Fruit fly (Drosophila melanogaster) whole organism, embryonic: ENCODE results near the gene CG10738.

Experiments used
- Abd-B ChIP-seq: fragments of 200-800 bp; sonication (Bioruptor generic); optimal IDR thresholded peaks from 2 replicates; lab custom pipeline; 2018; ENCODE audit warnings: missing biosample characterization, mild to moderate bottlenecking, missing genetic modification characterization, moderate library complexity
- Antp ChIP-seq: fragments of 200-800 bp; sonication (Bioruptor generic); optimal IDR thresholded peaks from 3 replicates; lab custom pipeline; 2016; ENCODE audit warnings: missing biosample characterization, missing genetic modification characterization
- B-H2 ChIP-seq: fragments of 200-800 bp; sonication (Bioruptor generic); optimal IDR thresholded peaks from 2 replicates; lab custom pipeline; 2018; ENCODE audit warnings: missing biosample characterization, mild to moderate bottlenecking, missing genetic modification characterization
- CG11247 ChIP-seq: fragments of 200-800 bp; sonication (Bioruptor generic); IDR thresholded peaks from 2 replicates; pipeline ENCODE4 v1.3.6; 2022; ENCODE audit warnings: missing biosample characterization, missing genetic modification characterization
- CG11456 ChIP-seq: fragments of 200-800 bp; sonication (Bioruptor generic); IDR thresholded peaks from 3 replicates; pipeline ENCODE4 v1.3.6; 2022; ENCODE audit warnings: missing biosample characterization, missing genetic modification characterization
- CG12219 ChIP-seq: fragments of 200-800 bp; sonication (Bioruptor generic); optimal IDR thresholded peaks from 3 replicates; lab custom pipeline; 2018; ENCODE audit warnings: missing biosample characterization, mild to moderate bottlenecking, missing genetic modification characterization
- CG15601 ChIP-seq: fragments of 200-800 bp; sonication (Bioruptor generic); optimal IDR thresholded peaks from 3 replicates; lab custom pipeline; 2019; ENCODE audit warnings: missing biosample characterization, mild to moderate bottlenecking, missing genetic modification characterization, moderate library complexity
- CG17359 ChIP-seq: fragments of 200-800 bp; sonication (Bioruptor generic); optimal IDR thresholded peaks from 3 replicates; lab custom pipeline; 2018; ENCODE audit warnings: missing biosample characterization, mild to moderate bottlenecking, missing genetic modification characterization, moderate library complexity
- CG17385 ChIP-seq: fragments of 200-800 bp; sonication (Bioruptor generic); optimal IDR thresholded peaks from 3 replicates; lab custom pipeline; 2018; ENCODE audit warnings: missing biosample characterization, mild to moderate bottlenecking, missing genetic modification characterization
- CG18764 ChIP-seq: fragments of 200-800 bp; sonication (Bioruptor generic); optimal IDR thresholded peaks from 3 replicates; lab custom pipeline; 2016; ENCODE audit warnings: missing biosample characterization, missing genetic modification characterization
- CG32532 ChIP-seq: fragments of 200-800 bp; sonication (Bioruptor generic); IDR thresholded peaks from 2 replicates; pipeline ENCODE4 v1.3.6; 2022; ENCODE audit warnings: missing biosample characterization, missing genetic modification characterization
- CG42726 ChIP-seq: fragments of 200-800 bp; sonication (Bioruptor generic); IDR thresholded peaks from 2 replicates; pipeline ENCODE4 v1.3.6; 2022; ENCODE audit warnings: missing biosample characterization, missing genetic modification characterization; ENCODE audit not compliant: partially characterized antibody
- CG6791 ChIP-seq: fragments of 200-800 bp; sonication (Bioruptor generic); IDR thresholded peaks from 3 replicates; pipeline ENCODE4 v1.3.6; 2022; ENCODE audit warnings: missing biosample characterization, missing genetic modification characterization; ENCODE audit not compliant: partially characterized antibody
- CG8478 ChIP-seq: fragments of >200 bp; optimal IDR thresholded peaks from 2 replicates; lab custom pipeline; 2018
- Chrac-16 ChIP-seq: fragments of 200-800 bp; sonication (Bioruptor generic); optimal IDR thresholded peaks from 3 replicates; lab custom pipeline; 2016; ENCODE audit warnings: missing biosample characterization, missing genetic modification characterization
- Drgx ChIP-seq: fragments of 200-800 bp; sonication (Bioruptor generic); IDR thresholded peaks from 2 replicates; pipeline ENCODE4 v1.3.6; 2022; ENCODE audit warnings: missing biosample characterization, missing genetic modification characterization
- E2f1 ChIP-seq: fragments of 200-800 bp; sonication (Bioruptor generic); IDR thresholded peaks from 2 replicates; pipeline ENCODE4 v1.3.6; 2022; ENCODE audit warnings: missing biosample characterization, missing genetic modification characterization
- Elba2 ChIP-seq: fragments of 200-800 bp; sonication (Bioruptor generic); optimal IDR thresholded peaks from 3 replicates; lab custom pipeline; 2016; ENCODE audit warnings: missing biosample characterization, missing genetic modification characterization
- Fer1 ChIP-seq: fragments of 200-800 bp; sonication (Bioruptor generic); optimal IDR thresholded peaks from 2 replicates; lab custom pipeline; 2017; ENCODE audit warnings: missing biosample characterization, mild to moderate bottlenecking, missing genetic modification characterization
- HmgZ ChIP-seq: fragments of 200-800 bp; sonication (Bioruptor generic); optimal IDR thresholded peaks from 2 replicates; lab custom pipeline; 2018; ENCODE audit warnings: missing biosample characterization, mild to moderate bottlenecking, missing genetic modification characterization
- Med ChIP-seq: fragments of 200-800 bp; sonication (Bioruptor generic); peaks from one replicate; lab custom pipeline; 2016; ENCODE audit warnings: missing biosample characterization, missing genetic modification characterization, mild to moderate bottlenecking, inconsistent platforms, moderate library complexity
- Nf-YA ChIP-seq: fragments of 200-800 bp; sonication (Bioruptor generic); IDR thresholded peaks from 2 replicates; pipeline ENCODE4 v1.3.6; 2022; ENCODE audit warnings: missing biosample characterization, missing genetic modification characterization
- Nf-YB ChIP-seq: fragments of 200-800 bp; sonication (Bioruptor generic); optimal IDR thresholded peaks from 3 replicates; lab custom pipeline; 2019; ENCODE audit warnings: missing biosample characterization, mild to moderate bottlenecking, missing genetic modification characterization, moderate library complexity
- YL-1 ChIP-seq: fragments of 200-800 bp; sonication (Bioruptor generic); optimal IDR thresholded peaks from 3 replicates; lab custom pipeline; 2017; ENCODE audit warnings: missing biosample characterization, mild to moderate bottlenecking, missing genetic modification characterization
- ac ChIP-seq: fragments of 200-800 bp; sonication (Bioruptor generic); optimal IDR thresholded peaks from 3 replicates; lab custom pipeline; 2017; ENCODE audit warnings: missing biosample characterization, mild to moderate bottlenecking, missing genetic modification characterization
- cg ChIP-seq: fragments of 200-800 bp; sonication (Bioruptor generic); optimal IDR thresholded peaks from 3 replicates; lab custom pipeline; 2019; ENCODE audit warnings: missing biosample characterization, mild to moderate bottlenecking, missing genetic modification characterization, moderate library complexity
- chinmo ChIP-seq: fragments of 200-800 bp; sonication (Bioruptor generic); IDR thresholded peaks from 4 replicates; pipeline ENCODE4 v1.3.6; 2022; ENCODE audit warnings: missing biosample characterization, missing genetic modification characterization; ENCODE audit not compliant: partially characterized antibody
- ci ChIP-seq: fragments of 200-800 bp; sonication (Bioruptor generic); IDR thresholded peaks from 3 replicates; pipeline ENCODE4 v1.3.6; 2022; ENCODE audit warnings: missing biosample characterization, missing genetic modification characterization
- crol ChIP-seq: fragments of 200-800 bp; sonication (Bioruptor generic); IDR thresholded peaks from 2 replicates; pipeline ENCODE4 v1.3.6; 2022; ENCODE audit warnings: missing biosample characterization, missing genetic modification characterization
- dmrt99B ChIP-seq: fragments of 200-800 bp; sonication (Bioruptor generic); optimal IDR thresholded peaks from 2 replicates; lab custom pipeline; 2018; ENCODE audit warnings: missing biosample characterization, mild to moderate bottlenecking, missing genetic modification characterization, moderate library complexity
- eve ChIP-seq, 2 experiments: fragments of >200 bp; optimal IDR thresholded peaks; 2 replicates each; lab custom pipeline; 2017; ENCODE audit warnings: missing biosample characterization in 2 of 2, missing genetic modification characterization in 2 of 2
- gt ChIP-seq: fragments of 200-800 bp; sonication (Bioruptor generic); IDR thresholded peaks from 2 replicates; pipeline ENCODE4 v1.3.6; 2022; ENCODE audit warnings: missing biosample characterization, missing genetic modification characterization
- hkb ChIP-seq, 2 experiments: fragments of 200-800 bp in 1 of 2; fragments of >200 bp in 1 of 2; sonication (Bioruptor generic) in 1 of 2; IDR thresholded peaks in 1 of 2; optimal IDR thresholded peaks in 1 of 2; 2 replicates each; pipeline versions ENCODE4 v1.3.6 to Lab custom; 2017 to 2022; ENCODE audit warnings: missing biosample characterization in 1 of 2, missing genetic modification characterization in 1 of 2
- kah ChIP-seq: fragments of 200-800 bp; sonication (Bioruptor generic); optimal IDR thresholded peaks from 2 replicates; lab custom pipeline; 2018; ENCODE audit warnings: missing biosample characterization, mild to moderate bottlenecking, missing genetic modification characterization
- lbe ChIP-seq: fragments of 200-800 bp; sonication (Bioruptor generic); optimal IDR thresholded peaks from 2 replicates; lab custom pipeline; 2016; ENCODE audit warnings: missing biosample characterization, mild to moderate bottlenecking, missing genetic modification characterization
- lola ChIP-seq, 3 experiments: fragments of >200 bp in 2 of 3; fragments of 200-800 bp in 1 of 3; sonication (Bioruptor generic) in 1 of 3; optimal IDR thresholded peaks; 2 replicates each; lab custom pipeline; 2017 to 2019; ENCODE audit warnings: missing biosample characterization in 3 of 3, missing genetic modification characterization in 3 of 3, mild to moderate bottlenecking in 1 of 3, moderate library complexity in 1 of 3
- nom ChIP-seq: fragments of 200-800 bp; sonication (Bioruptor generic); optimal IDR thresholded peaks from 2 replicates; lab custom pipeline; 2017; ENCODE audit warnings: missing biosample characterization, missing genetic modification characterization, mild to moderate bottlenecking, moderate library complexity, missing genetic modification reagents
- pros ChIP-seq: fragments of 200-800 bp; sonication (Bioruptor generic); optimal IDR thresholded peaks from 3 replicates; lab custom pipeline; 2019; ENCODE audit warnings: missing biosample characterization, mild to moderate bottlenecking, missing genetic modification characterization, moderate library complexity
- row ChIP-seq: fragments of 200-800 bp; sonication (Bioruptor generic); IDR thresholded peaks from 3 replicates; pipeline ENCODE4 v1.3.6; 2022; ENCODE audit warnings: missing biosample characterization, missing genetic modification characterization
- sens ChIP-seq: fragments of 200-800 bp; sonication (Bioruptor generic); peaks from one replicate; lab custom pipeline; 2016; ENCODE audit warnings: missing biosample characterization, missing genetic modification characterization
- slou ChIP-seq: fragments of 200-800 bp; sonication (Bioruptor generic); optimal IDR thresholded peaks from 3 replicates; lab custom pipeline; 2016; ENCODE audit warnings: missing biosample characterization, missing genetic modification characterization
- so ChIP-seq: fragments of 200-800 bp; sonication (Bioruptor generic); IDR thresholded peaks from 3 replicates; pipeline ENCODE4 v1.3.6; 2022; ENCODE audit warnings: missing biosample characterization, missing genetic modification characterization
- sr ChIP-seq: fragments of 200-800 bp; sonication (Bioruptor generic); IDR thresholded peaks from 3 replicates; pipeline ENCODE4 v1.3.6; 2022; ENCODE audit warnings: missing biosample characterization, missing genetic modification characterization
- vvl ChIP-seq: fragments of 200-800 bp; sonication (Bioruptor generic); IDR thresholded peaks from 2 replicates; pipeline ENCODE4 v1.3.6; 2022; ENCODE audit warnings: missing biosample characterization, missing genetic modification characterization
- zf30C ChIP-seq: fragments of 200-800 bp; sonication (Bioruptor generic); optimal IDR thresholded peaks from 3 replicates; lab custom pipeline; 2018; ENCODE audit warnings: missing biosample characterization, mild to moderate bottlenecking, missing genetic modification characterization

CG10738 gene

dm6 chr3L:13497720-13498355 lies 47.3 kb downstream of the CG10738 start (continued):
- no peak for TF ChIP-seq B-H2 (GFP tag; lab: Kevin White, UChicago)
- no peak for TF ChIP-seq YL-1 (GFP tag; lab: Kevin White, UChicago)
- TF ChIP-seq ci: 0 out of 3 replicates have a peak, but pooled peaks have one; percentile 64
- no peak for TF ChIP-seq HmgZ (tag; lab: Kevin White, UChicago)
- no peak for TF ChIP-seq gt
- TF ChIP-seq hkb (optimal IDR thresholded peaks at IDR 0.05; lab: Kevin White, UChicago): no peak
- peak; percentile 48; the same call in 1 of the 2 replicates for TF ChIP-seq hkb (GFP tag; IDR thresholded peaks at IDR 0.05; lab: Robert Waterston, UW)
- no peak for TF ChIP-seq kah
- TF ChIP-seq pros: no peak
- TF ChIP-seq Nf-YA: no peak
- TF ChIP-seq CG8478 (lab: Kevin White, UChicago): no peak
- 0 out of 3 replicates have a peak, but pooled peaks have one; percentile 26 for TF ChIP-seq so (GFP tag; lab: Robert Waterston, UW)
- no peak for TF ChIP-seq E2f1 (GFP tag; lab: Robert Waterston, UW)
- no peak for TF ChIP-seq CG17359
- no peak for TF ChIP-seq Fer1 (GFP tag; lab: Kevin White, UChicago)
- TF ChIP-seq Nf-YB (GFP tag; lab: Kevin White, UChicago): no peak
- no peak for TF ChIP-seq Antp (GFP tag; lab: Kevin White, UChicago)
- 0 out of 4 replicates have a peak, but pooled peaks have one; percentile 74 for TF ChIP-seq chinmo (GFP tag; lab: Robert Waterston, UW)
- peak; percentile 29 for TF ChIP-seq dmrt99B (tag; lab: Kevin White, UChicago)
- TF ChIP-seq Abd-B (GFP tag; lab: Kevin White, UChicago): no peak
- no peak for TF ChIP-seq CG6791
- TF ChIP-seq CG18764 (GFP tag; lab: Kevin White, UChicago): no peak
- TF ChIP-seq CG17385 (GFP tag; lab: Kevin White, UChicago): peak; percentile 5

dm6 chr3L:13499531-13499930 lies 49.0 kb downstream of the CG10738 start:
- TF ChIP-seq lola (GFP tag; optimal IDR thresholded peaks at IDR 0.05; lab: Kevin White, UChicago) (no peak), sens (GFP tag; lab: Kevin White, UChicago) (peak; percentile 22)

- no peak for TF ChIP-seq eve (GFP tag; optimal IDR thresholded peaks at IDR 0.05; lab: Kevin White, UChicago)
- 0 out of 3 replicates have a peak, but pooled peaks have one; percentile 7 for TF ChIP-seq row (GFP tag; lab: Robert Waterston, UW)
- 0 out of 3 replicates have a peak, but pooled peaks have one; percentile 18 for TF ChIP-seq CG11456 (GFP tag; lab: Robert Waterston, UW)
- 0 out of 2 replicates have a peak, but pooled peaks have one; percentile 6 for TF ChIP-seq CG11247 (GFP tag; lab: Robert Waterston, UW)
- peak; percentile 47; the same call in 1 of the 2 replicates for TF ChIP-seq vvl (GFP tag; lab: Robert Waterston, UW)
- no peak for TF ChIP-seq slou (GFP tag; lab: Kevin White, UChicago)
- peak; percentile 68 for TF ChIP-seq cg (GFP tag; lab: Kevin White, UChicago)
- peak; percentile 45 for TF ChIP-seq crol (GFP tag; lab: Robert Waterston, UW)
- no peak for TF ChIP-seq ac (GFP tag; lab: Kevin White, UChicago)
- TF ChIP-seq CG32532 (GFP tag; lab: Robert Waterston, UW): 0 out of 2 replicates have a peak, but pooled peaks have one; percentile 22
- TF ChIP-seq Drgx (GFP tag; lab: Robert Waterston, UW): peak; percentile 84
- peak; percentile 30; the same call in 1 of the 3 replicates for TF ChIP-seq sr (GFP tag; lab: Robert Waterston, UW)
- no peak for TF ChIP-seq CG12219
- TF ChIP-seq lbe (GFP tag; lab: Kevin White, UChicago): peak; percentile 77
- TF ChIP-seq nom (GFP tag; lab: Kevin White, UChicago): peak; percentile 89
- TF ChIP-seq Chrac-16: no peak
- peak; percentile 60; the same call in 1 of the 4 replicates for TF ChIP-seq chinmo (GFP tag; lab: Robert Waterston, UW)
- no peak for TF ChIP-seq Elba2
- TF ChIP-seq CG42726 (GFP tag; lab: Robert Waterston, UW): 0 out of 2 replicates have a peak, but pooled peaks have one; percentile 20
- no peak for TF ChIP-seq CG15601 (tag; lab: Kevin White, UChicago)
- TF ChIP-seq Med: peak; percentile 66
- TF ChIP-seq zf30C (GFP tag; lab: Kevin White, UChicago): peak; percentile 81
Measured at dm6 chr3L:13499932-13500719, 49.6 kb downstream of the CG10738 start.
